Worm (Caenorhabditis elegans): ENCODE data around the gene cpz-2.

DNA sequence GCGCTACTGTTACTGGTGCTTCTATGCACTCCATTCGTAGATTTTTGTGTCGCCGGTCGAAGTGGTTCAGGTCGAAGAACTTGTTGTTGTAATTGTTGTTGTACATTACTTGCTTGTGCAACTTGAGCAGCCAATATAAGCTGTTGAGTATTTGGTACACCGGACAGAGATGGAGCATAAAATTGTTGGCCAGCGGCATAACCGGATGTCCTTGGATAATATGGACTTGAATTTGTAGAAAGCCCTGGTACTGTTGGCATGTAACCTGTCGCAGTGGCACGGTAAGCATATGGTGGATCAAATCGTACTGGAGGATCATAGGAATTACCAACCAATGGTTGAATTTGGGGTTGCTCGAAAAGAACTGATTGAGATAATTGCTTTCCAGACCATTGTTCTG, 8.0 kb downstream of the cpz-2 start:
- no peak for TF ChIP-seq ztf-1 (GFP tag; conservative IDR thresholded peaks at IDR 0.05)
- TF ChIP-seq mdl-1 (tag; optimal IDR thresholded peaks at IDR 0.05): no peak
- TF ChIP-seq blmp-1 (tag; optimal IDR thresholded peaks at IDR 0.05; ENCODE audit: insufficient read depth): no peak
- no peak for TF ChIP-seq nhr-23 (tag; optimal IDR thresholded peaks at IDR 0.05)
- no peak for TF ChIP-seq sma-3 (GFP tag; optimal IDR thresholded peaks at IDR 0.05)
- TF ChIP-seq zag-1 (tag; optimal IDR thresholded peaks at IDR 0.05): no peak
- TF ChIP-seq dmd-4 (tag; optimal IDR thresholded peaks at IDR 0.05): no peak
- no peak for TF ChIP-seq nhr-237 (tag; optimal IDR thresholded peaks at IDR 0.05)
- TF ChIP-seq F13H6.1 (tag; optimal IDR thresholded peaks at IDR 0.05): no peak
- TF ChIP-seq R02D3.7 (tag; optimal IDR thresholded peaks at IDR 0.05): no peak

Measured in whole organism, L2 larva.